Fruit fly (Drosophila melanogaster): ENCODE data around the gene Rab9E.
"Not testable (repeated sequence)": the region's sequence is repeated elsewhere in the genome, so short reads cannot be mapped to it uniquely, and the experiment has no call there.

Gene Rab9E

DNA sequence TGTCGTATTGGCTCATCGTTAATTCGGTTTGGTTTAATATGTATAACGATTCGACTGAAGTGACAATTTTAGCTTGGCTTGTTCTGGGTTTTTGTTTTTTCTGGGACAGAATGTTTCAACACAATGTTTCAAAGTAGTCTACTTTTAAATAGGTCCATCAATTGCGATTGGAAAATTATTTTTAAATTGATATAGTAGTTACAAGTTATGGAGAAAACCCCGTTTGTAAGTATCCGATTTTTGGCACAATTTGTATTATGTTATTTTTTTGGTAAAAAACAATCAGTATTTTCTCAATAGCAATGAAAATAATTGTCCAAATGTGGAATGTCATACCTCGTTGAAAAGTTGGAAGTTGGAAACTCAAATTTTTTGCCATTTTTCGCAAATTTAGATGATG is at the start of gene Rab9E:
Rab9E (minus strand) TSS at position 101 of the 400 bp plus-strand sequence.
- TF ChIP-seq CG8478, CTCF (optimal IDR thresholded peaks at IDR 0.05): not testable (repeated sequence)

DNA sequence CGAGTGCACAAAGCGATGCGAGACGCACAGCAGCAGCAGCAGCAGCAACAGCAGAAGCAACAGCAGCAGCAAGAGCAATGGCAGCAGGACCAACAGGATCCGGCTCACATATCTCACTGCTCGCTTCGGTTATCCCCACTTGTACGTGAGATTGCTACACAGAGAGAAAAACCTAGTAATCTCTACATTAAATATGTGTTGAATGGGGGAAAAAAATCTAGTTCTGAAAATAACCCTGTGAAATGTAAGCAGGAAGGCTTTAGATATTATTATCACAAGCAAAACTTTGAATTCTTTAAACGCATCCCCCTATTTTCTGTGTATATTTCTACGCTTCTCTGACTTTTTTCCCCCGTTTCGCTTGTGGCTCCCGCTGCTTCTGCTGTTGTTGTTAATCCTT is 36.1 kb upstream of the Rab9E start:
- TF ChIP-seq CTCF (optimal IDR thresholded peaks at IDR 0.05) = no peak
- TF ChIP-seq CG8478 (optimal IDR thresholded peaks at IDR 0.05) = no peak

DNA sequence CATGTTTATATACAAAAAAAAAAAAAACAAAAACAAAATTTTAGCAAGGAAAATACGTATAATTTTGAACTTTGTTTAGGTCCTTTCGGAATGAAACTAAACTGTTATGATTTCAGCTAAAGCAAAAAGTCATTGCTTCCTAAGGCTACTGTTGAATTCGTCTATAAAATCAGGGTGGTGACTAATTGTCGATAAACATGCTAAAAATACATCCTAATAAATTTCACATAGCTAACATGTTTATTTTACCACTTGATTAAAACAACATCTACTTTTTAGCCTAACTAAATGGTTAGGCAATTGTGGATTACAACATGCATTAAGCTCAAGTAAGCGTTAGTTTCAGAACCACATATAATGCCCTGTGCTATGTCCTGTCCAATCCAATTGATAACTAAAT is 11.7 kb upstream of the Rab9E start, which contains the start of gene CG12637:
CG12637 (minus strand) TSS at position 101 of the 400 bp plus-strand sequence.
- no peak for TF ChIP-seq CTCF (optimal IDR thresholded peaks at IDR 0.05)
- TF ChIP-seq CG8478 (optimal IDR thresholded peaks at IDR 0.05) = no peak

DNA sequence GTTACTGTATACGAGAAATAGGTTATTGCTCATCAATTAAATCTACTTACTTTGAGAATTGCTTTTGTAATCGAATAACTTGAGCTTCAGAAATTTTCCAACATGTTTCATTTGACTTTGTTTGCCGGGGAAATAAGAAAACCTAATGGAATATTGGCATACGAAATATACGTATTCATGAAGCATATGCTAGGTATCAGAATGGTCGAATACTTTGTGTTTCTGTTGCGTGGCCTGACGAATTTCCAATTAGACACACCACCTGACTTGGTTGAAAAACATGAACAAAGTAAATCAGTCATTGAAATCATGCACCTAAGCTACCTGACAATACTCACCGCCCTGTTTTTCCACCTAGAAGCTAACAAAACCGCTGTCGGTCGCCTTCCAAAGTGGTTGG is 4.3 kb downstream of the Rab9E start, which contains the start of gene CG2111:
CG2111 (plus strand) TSS at position 301 of the 400 bp plus-strand sequence.
- TF ChIP-seq CG8478 (optimal IDR thresholded peaks at IDR 0.05) = no peak

DNA sequence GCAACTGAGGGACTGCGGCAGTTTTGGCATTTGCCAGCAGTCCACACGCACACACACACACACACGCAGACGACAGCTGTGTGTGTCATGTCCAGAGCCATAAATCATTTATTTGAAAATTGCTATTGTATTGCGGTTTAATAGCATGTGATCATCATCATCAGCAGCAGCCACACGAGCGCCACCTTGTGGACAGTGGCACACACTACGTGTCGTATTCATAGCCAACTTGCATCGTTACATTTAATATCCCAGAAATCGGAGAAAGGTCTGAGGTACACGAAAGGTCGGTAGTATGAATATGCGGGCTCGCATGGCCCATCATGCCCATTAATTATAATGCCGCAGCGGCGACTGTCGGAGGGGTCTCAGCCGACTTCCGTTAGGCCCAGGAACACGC is 5.4 kb downstream of the Rab9E start:
- TF ChIP-seq CTCF (optimal IDR thresholded peaks at IDR 0.05) = peak; percentile 62
- no peak for TF ChIP-seq CG8478 (optimal IDR thresholded peaks at IDR 0.05)

DNA sequence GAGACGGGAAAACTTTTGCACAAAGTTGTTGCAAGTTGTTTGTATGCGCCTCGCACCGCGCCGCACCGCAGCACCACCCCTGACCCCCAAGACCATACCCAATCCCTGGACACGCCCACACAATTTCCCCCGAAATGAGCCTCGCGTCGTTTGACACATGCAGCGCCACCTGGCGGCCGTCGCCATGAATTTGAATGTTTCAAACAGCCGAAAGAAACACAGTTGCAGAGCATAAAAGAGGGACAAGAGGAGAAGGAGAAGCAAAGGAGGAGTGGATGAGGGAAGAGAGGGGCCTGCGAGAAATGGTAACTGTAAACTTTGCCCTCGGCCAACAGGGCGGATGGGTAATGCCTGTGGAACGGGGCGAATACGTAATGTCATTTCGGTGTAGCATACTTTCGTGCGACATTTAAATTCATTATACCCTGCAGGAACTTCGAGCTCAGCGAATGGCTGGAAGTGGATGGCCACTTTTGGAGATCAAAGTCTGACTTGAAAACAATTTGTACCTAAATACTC is 19.4 kb downstream of the Rab9E start:
- peak; percentile 55 to 80 for TF ChIP-seq CTCF (optimal IDR thresholded peaks at IDR 0.05)
- no peak for TF ChIP-seq CG8478 (optimal IDR thresholded peaks at IDR 0.05)

DNA sequence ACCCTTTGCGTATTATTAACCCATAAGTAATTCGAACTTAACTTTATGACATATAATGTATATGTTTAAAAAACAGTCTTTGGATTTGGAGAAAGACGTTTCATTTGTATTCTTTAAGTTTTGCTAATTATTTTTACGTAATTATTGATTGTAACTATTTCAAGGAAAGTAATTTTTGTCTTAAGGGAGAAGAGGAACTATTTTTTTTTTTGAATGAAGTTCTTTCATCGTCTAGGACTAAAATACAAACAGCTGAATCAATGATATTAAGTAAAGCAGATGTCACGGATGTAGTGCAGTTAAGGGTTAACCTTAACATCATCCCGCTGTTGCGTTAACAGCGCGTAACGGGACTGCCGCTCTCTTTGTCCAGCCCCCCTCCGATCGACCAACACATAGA is 32.8 kb downstream of the Rab9E start:
- TF ChIP-seq CTCF (optimal IDR thresholded peaks at IDR 0.05) = no peak
- no peak for TF ChIP-seq CG8478 (optimal IDR thresholded peaks at IDR 0.05)

DNA sequence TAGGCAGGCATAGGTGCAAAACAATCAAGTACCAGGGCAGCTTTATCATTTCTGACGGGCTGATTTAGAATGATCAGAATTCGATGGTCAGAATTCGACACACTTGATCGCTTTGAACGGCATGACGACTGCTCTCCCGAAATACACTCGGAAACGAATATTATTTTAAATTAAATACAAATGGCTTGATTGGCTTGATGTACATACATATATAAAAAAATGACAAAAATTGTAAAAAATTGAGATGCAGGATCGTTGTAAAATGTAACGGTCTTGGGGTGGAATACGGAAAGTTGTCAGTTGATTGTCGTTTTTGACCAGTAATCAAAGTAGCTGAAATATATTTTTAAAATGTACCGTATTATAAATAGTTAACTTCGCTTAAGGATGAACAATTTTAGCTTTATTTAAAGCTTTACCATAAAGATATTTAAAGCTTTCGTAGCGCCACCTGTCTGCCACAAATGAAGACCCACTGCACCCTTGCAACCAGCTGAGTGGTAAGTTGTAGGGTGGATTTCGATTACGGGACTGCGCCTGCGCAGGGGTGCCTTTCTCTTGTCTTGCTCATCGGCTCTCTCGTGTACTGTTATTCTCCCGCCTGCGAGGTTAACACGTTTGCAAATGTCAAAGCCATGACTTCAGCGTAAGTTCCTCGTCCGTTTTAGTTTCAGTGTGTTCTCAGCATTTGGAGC is 34.4 kb downstream of the Rab9E start, which contains the start of the genes CG9806 and X11Lbeta:
CG9806 (minus strand) TSS at position 51 of the 695 bp plus-strand sequence.
X11Lbeta (plus strand) TSS at position 676 of the 695 bp plus-strand sequence.
- TF ChIP-seq CTCF (optimal IDR thresholded peaks at IDR 0.05) = peak; percentile 25 to 47
- no peak for TF ChIP-seq CG8478 (optimal IDR thresholded peaks at IDR 0.05)

DNA sequence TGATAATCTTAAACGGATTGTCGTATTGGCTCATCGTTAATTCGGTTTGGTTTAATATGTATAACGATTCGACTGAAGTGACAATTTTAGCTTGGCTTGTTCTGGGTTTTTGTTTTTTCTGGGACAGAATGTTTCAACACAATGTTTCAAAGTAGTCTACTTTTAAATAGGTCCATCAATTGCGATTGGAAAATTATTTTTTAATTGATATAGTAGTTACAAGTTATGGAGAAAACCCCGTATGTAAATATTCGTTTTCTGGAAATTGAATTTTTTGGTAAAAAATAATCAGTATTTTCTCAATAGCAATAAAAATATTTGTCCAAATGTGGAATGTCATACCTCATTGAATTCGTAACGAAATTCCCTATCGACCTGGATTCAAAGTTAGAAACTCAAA is 38.5 kb downstream of the Rab9E start, which contains the start of gene Rab9Db:
Rab9Db (minus strand) TSS at position 101 of the 400 bp plus-strand sequence.
- TF ChIP-seq CG8478, CTCF (optimal IDR thresholded peaks at IDR 0.05): not testable (repeated sequence)

DNA sequence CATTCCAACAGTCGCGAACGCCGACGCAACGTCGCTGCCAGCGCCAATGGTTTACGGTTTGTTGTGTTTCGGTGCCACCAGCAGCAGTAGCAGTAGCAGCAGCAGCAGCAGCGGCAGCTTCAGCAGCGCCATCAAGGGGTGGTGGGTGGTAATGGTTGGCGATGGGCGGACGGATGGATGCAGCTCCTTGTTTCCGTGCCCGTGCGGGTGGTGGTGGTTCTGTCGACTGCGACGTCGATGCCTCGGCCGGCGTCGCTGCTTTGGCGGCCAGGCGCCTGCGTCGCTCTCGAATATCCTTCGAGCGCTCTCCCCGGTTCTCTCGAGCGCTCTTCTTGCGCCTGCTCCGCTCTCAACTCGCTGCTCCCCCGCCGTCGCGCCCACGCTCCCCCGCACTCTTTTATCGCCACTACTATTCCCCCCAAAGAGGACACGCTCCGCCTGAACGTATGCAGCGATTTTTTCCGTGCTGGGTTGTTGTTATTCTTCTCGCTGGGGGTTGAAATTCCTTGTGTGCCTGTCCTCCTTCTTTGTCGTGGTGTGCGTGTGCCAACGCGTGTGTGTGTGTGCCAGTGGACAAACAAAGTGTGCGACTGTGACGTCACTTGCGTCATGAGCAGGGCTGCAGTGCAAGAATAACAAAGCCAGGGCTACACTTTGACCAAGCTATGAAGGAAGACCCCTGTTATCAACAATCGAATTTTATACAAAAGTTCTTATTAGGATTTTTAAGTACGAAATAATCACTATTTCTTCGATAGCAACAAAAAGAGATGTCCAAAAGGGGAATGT is 40.2 kb downstream of the Rab9E start:
- TF ChIP-seq CG8478 (optimal IDR thresholded peaks at IDR 0.05) (no peak), CTCF (optimal IDR thresholded peaks at IDR 0.05) (no peak)

DNA sequence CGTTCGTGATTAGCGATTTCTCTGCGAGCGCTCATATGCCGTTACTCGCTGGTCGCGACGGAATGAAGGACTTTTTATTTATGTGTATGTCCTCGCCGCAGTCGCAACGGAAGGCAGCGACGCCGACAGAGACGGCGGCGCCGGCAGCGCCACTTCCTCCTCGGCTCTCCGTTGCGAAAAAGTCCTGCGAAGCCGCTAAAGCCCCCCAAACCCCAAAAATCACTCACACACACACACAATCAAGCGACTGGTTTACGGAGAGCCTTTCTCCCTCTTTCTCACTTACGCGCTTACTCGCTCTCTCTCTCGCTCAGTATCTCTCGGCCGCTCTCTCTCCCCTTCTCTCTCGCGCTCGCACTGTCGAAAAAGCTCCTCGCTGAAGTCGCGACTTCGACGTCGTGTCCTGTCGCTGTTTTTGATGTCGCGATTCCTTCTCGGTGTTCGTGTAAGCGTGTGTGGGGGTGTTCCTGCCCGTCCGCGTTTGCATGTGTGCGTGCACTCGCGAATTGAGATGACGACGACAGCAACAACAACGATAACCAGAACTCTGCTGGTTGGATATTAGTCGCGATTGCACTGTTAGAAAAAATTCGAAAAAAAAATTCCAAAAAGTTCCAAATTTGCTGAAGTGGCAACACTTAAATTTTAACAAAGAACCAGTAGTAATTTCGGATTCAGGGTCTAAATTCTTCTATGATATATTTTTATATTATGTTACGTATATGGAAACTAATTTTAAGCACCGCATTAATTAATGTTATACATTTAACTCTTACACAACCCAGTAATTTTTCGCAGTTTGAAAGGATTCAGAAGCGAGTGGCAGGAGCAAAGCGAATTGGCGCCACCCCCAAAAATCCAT is 41.3 kb downstream of the Rab9E start, which contains the start of gene CG43347:
CG43347 (minus strand) TSS at position 47 of the 862 bp plus-strand sequence.
- no peak for TF ChIP-seq CG8478 (optimal IDR thresholded peaks at IDR 0.05)
- no peak for TF ChIP-seq CTCF (optimal IDR thresholded peaks at IDR 0.05)

DNA sequence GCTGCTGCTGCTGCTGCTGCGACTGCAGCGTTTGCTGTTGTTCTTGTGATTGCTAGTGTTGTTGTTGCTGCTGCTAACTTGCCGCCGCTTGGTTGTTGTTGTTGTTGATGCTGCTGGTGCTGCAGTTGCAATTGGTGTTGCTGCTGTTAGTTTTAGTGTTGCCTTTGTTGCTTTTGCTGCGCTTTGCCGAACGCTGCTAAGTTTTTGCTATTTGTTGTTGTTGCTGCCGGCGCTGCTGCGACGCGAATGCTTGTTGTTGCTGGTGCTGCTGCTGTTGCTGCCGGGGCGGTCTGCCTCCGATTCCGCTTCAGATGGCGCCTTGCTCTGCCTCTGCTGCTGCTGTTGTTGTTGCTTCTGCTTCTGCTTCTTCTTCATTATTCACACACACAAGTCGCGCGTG is 43.2 kb downstream of the Rab9E start:
- TF ChIP-seq CG8478 (optimal IDR thresholded peaks at IDR 0.05) (no peak), CTCF (optimal IDR thresholded peaks at IDR 0.05) (no peak)

DNA sequence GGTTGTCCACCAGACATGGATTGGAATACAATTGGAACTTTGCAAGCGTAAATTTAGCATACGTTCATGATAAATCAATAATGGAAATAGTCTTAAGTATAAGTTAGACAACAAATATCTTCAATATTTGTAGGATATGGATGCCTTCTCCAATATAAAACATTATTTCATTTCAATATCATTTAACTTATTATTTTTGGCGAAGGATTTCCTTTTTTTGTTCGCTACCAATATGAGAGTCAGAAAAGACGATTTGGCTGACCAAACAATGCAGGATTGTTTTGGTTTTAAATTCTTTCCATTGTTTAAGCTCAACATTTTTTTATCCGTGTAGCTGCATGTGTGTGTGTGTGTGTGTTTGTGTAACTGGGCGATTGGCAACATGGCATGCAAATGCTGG is 46.4 kb downstream of the Rab9E start:
- TF ChIP-seq CTCF (optimal IDR thresholded peaks at IDR 0.05) = no peak
- no peak for TF ChIP-seq CG8478 (optimal IDR thresholded peaks at IDR 0.05)

DNA sequence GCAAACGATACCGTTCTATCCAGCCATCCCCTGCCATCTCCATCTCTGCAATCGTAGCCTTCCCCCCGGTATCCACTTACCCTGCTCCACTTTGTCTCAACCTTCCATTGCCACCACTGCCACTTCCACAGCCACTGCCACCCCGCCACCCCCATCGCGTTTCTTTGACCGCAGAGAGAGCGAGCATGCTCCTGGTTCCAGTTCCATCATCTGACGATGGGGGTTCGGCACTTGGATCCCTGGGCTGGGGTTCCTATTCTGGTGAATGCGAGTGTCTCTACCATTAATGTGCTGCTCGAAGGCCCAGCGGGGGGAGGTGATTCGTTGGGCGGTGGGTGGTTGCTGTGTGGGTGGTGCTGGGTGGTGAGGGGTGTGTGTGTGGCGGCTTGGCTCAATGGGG is 48.1 kb downstream of the Rab9E start:
- TF ChIP-seq CG8478 (optimal IDR thresholded peaks at IDR 0.05) = no peak

Measured in S2 (cell line).